Fruit fly (Drosophila melanogaster): ENCODE data around the gene Ubr3.
A peak's percentile ranks its signal among the peaks of the same experiment; 100 is the strongest.

The Ubr3 gene

dm6 chrX:7911983-7912630 lies 23.6 kb upstream of the Ubr3 start, which contains the start of gene snz (continued):
- peak; percentile 68 for TF ChIP-seq exex (tag; optimal IDR thresholded peaks at IDR 0.05)
- peak in 1 of 2 experiments; percentile 0 for TF ChIP-seq crp (GFP tag; optimal IDR thresholded peaks at IDR 0.05)
- no peak for TF ChIP-seq CG2202 (tag; optimal IDR thresholded peaks at IDR 0.05)
- no peak for TF ChIP-seq lov (optimal IDR thresholded peaks at IDR 0.05)
- TF ChIP-seq lov (GFP tag; IDR thresholded peaks at IDR 0.05) = no peak
- peak; percentile 80 for TF ChIP-seq abd-A (tag; optimal IDR thresholded peaks at IDR 0.05)
- no peak for TF ChIP-seq CG7271 (tag; optimal IDR thresholded peaks at IDR 0.05)
- TF ChIP-seq CG17361 (GFP tag; IDR thresholded peaks at IDR 0.05) = no peak
- no peak for TF ChIP-seq CG11696 (GFP tag; IDR thresholded peaks at IDR 0.05)
- no peak for TF ChIP-seq Meics (GFP tag; optimal IDR thresholded peaks at IDR 0.05)
- peak; percentile 8 for TF ChIP-seq Sin3A (optimal IDR thresholded peaks at IDR 0.05)
- TF ChIP-seq CG8089 (GFP tag; optimal IDR thresholded peaks at IDR 0.05) = no peak
- TF ChIP-seq amos (GFP tag; IDR thresholded peaks at IDR 0.05; ENCODE audit: partially characterized antibody) = peak; percentile 78; the same call in 1 of the 2 replicates
- no peak for TF ChIP-seq Trl (optimal IDR thresholded peaks at IDR 0.05)
- no peak for TF ChIP-seq Trl (GFP tag; optimal IDR thresholded peaks at IDR 0.05)
- TF ChIP-seq B-H2 (GFP tag; optimal IDR thresholded peaks at IDR 0.05) = peak; percentile 30
- peak; percentile 77 for TF ChIP-seq sna (GFP tag; IDR thresholded peaks at IDR 0.05; ENCODE audit: partially characterized antibody)
- no peak for TF ChIP-seq Hmr (GFP tag; optimal IDR thresholded peaks at IDR 0.05)
- no peak for TF ChIP-seq CG12391 (tag; optimal IDR thresholded peaks at IDR 0.05)
- TF ChIP-seq ttk (GFP tag; IDR thresholded peaks at IDR 0.05) = no peak
- no peak for TF ChIP-seq CG3995 (GFP tag; optimal IDR thresholded peaks at IDR 0.05)
- TF ChIP-seq Dbx (GFP tag; IDR thresholded peaks at IDR 0.05) = 0 out of 3 replicates have a peak, but pooled peaks have one; percentile 5
- TF ChIP-seq CG1832 (GFP tag; optimal IDR thresholded peaks at IDR 0.05) = no peak
- no peak for TF ChIP-seq Hr3 (GFP tag; optimal IDR thresholded peaks at IDR 0.05)
- TF ChIP-seq BEAF-32 (GFP tag; optimal IDR thresholded peaks at IDR 0.05) = peak; percentile 73
- no peak for TF ChIP-seq rib (GFP tag; IDR thresholded peaks at IDR 0.05)
- TF ChIP-seq cg (GFP tag; optimal IDR thresholded peaks at IDR 0.05) = peak; percentile 8
- no peak for TF ChIP-seq ATbp (GFP tag; optimal IDR thresholded peaks at IDR 0.05)
- no peak for TF ChIP-seq CG18599 (GFP tag; optimal IDR thresholded peaks at IDR 0.05)
- TF ChIP-seq tll (GFP tag; optimal IDR thresholded peaks at IDR 0.05) = no peak
- TF ChIP-seq BtbVII (GFP tag; optimal IDR thresholded peaks at IDR 0.05) = peak; percentile 55
- no peak for TF ChIP-seq wor (GFP tag; IDR thresholded peaks at IDR 0.05)
- TF ChIP-seq dan (GFP tag; IDR thresholded peaks at IDR 0.05) = no peak
- TF ChIP-seq gcm (GFP tag; optimal IDR thresholded peaks at IDR 0.05) = no peak
- no peak for TF ChIP-seq chm (GFP tag; IDR thresholded peaks at IDR 0.05)
- TF ChIP-seq D19A (tag; optimal IDR thresholded peaks at IDR 0.05) = peak; percentile 86
- TF ChIP-seq pnt (GFP tag; optimal IDR thresholded peaks at IDR 0.05) = no peak
- no peak for TF ChIP-seq Antp (GFP tag; optimal IDR thresholded peaks at IDR 0.05)
- TF ChIP-seq CG1603 (tag; optimal IDR thresholded peaks at IDR 0.05) = no peak
- TF ChIP-seq mld (GFP tag; IDR thresholded peaks at IDR 0.05; ENCODE audit: partially characterized antibody) = peak; percentile 75
- TF ChIP-seq eyg (GFP tag; optimal IDR thresholded peaks at IDR 0.05) = no peak
- TF ChIP-seq sim (GFP tag; IDR thresholded peaks at IDR 0.05) = no peak
- no peak for TF ChIP-seq CG9817 (tag; optimal IDR thresholded peaks at IDR 0.05)
- TF ChIP-seq CG14965 (GFP tag; optimal IDR thresholded peaks at IDR 0.05; ENCODE audit: borderline replicate concordance) = no peak
- no peak for TF ChIP-seq CG7786 (GFP tag; optimal IDR thresholded peaks at IDR 0.05)
- TF ChIP-seq HHEX (GFP tag; optimal IDR thresholded peaks at IDR 0.05) = no peak
- TF ChIP-seq CG31388 (GFP tag; optimal IDR thresholded peaks at IDR 0.05) = no peak
- TF ChIP-seq CTCF (GFP tag; optimal IDR thresholded peaks at IDR 0.05) = no peak
- no peak for TF ChIP-seq CG43689 (GFP tag; IDR thresholded peaks at IDR 0.05)
- no peak for TF ChIP-seq CG11085 (GFP tag; IDR thresholded peaks at IDR 0.05)
- no peak for TF ChIP-seq Fer3 (tag; optimal IDR thresholded peaks at IDR 0.05)

All from whole organism, embryonic.